Worm (Caenorhabditis elegans) whole organism, mixed stage, embryonic: ENCODE data around the gene srd-47.

ENCODE experiments used
- bed-3 ChIP-seq: fragments of 200-800 bp; sonication (Bioruptor generic); optimal IDR thresholded peaks from 3 replicates; lab custom pipeline; 2018; ENCODE audit warnings: mild to moderate bottlenecking, missing genetic modification characterization, moderate library complexity, missing compliant biosample characterization
- blmp-1 ChIP-seq: fragments of 150-350 bp; optimal IDR thresholded peaks from 2 replicates; lab custom pipeline; 2014; ENCODE audit warnings: missing biosample characterization, missing genetic modification characterization
- ceh-43 ChIP-seq: fragments of 200-800 bp; sonication (Bioruptor generic); optimal IDR thresholded peaks from 2 replicates; lab custom pipeline; 2018; ENCODE audit warnings: mild to moderate bottlenecking, missing genetic modification characterization, moderate library complexity, missing compliant biosample characterization
- elt-1 ChIP-seq: sonication (generic microtip); optimal IDR thresholded peaks from 2 replicates; lab custom pipeline; 2017; ENCODE audit warnings: missing genetic modification characterization, mild to moderate bottlenecking, missing compliant biosample characterization, antibody characterized with exemption, moderate library complexity, borderline replicate concordance; ENCODE audit not compliant: insufficient read depth
- elt-3 ChIP-seq: fragments of 150-350 bp; optimal IDR thresholded peaks from 2 replicates; lab custom pipeline; 2014; ENCODE audit warnings: missing biosample characterization, missing genetic modification characterization
- flh-1 ChIP-seq: fragments of 200-800 bp; sonication (Bioruptor generic); optimal IDR thresholded peaks from 2 replicates; lab custom pipeline; 2018; ENCODE audit warnings: mild to moderate bottlenecking, missing genetic modification characterization, moderate library complexity, missing compliant biosample characterization
- hlh-1 ChIP-seq: fragments of 150-350 bp; optimal IDR thresholded peaks from 2 replicates; lab custom pipeline; 2014; ENCODE audit warnings: missing biosample characterization, missing genetic modification reagents, missing genetic modification characterization
- lin-13 ChIP-seq: fragments of 150-350 bp; optimal IDR thresholded peaks from 2 replicates; lab custom pipeline; 2014; ENCODE audit warnings: missing biosample characterization, missing genetic modification characterization
- lin-32 ChIP-seq: fragments of 200-800 bp; sonication (Bioruptor generic); optimal IDR thresholded peaks from 2 replicates; lab custom pipeline; 2018; ENCODE audit warnings: mild to moderate bottlenecking, missing genetic modification characterization, missing compliant biosample characterization
- mab-5 ChIP-seq: fragments of 150-350 bp; optimal IDR thresholded peaks from 2 replicates; lab custom pipeline; 2014; ENCODE audit warnings: missing biosample characterization, missing genetic modification characterization
- nhr-2 ChIP-seq: fragments of 150-350 bp; optimal IDR thresholded peaks from 2 replicates; lab custom pipeline; 2014; ENCODE audit warnings: missing biosample characterization, missing genetic modification characterization
- nhr-237 ChIP-seq: fragments of 150-350 bp; optimal IDR thresholded peaks from 2 replicates; lab custom pipeline; 2014; ENCODE audit warnings: missing biosample characterization, missing genetic modification characterization
- nhr-28 ChIP-seq: fragments of 150-350 bp; optimal IDR thresholded peaks from 2 replicates; lab custom pipeline; 2014; ENCODE audit warnings: missing biosample characterization, missing genetic modification characterization
- nhr-76 ChIP-seq: sonication (generic microtip); optimal IDR thresholded peaks from 2 replicates; lab custom pipeline; 2017; ENCODE audit warnings: missing biosample characterization, missing genetic modification characterization
- sem-2 ChIP-seq: fragments of 200-800 bp; sonication (Bioruptor generic); optimal IDR thresholded peaks from 2 replicates; lab custom pipeline; 2018; ENCODE audit warnings: mild to moderate bottlenecking, missing genetic modification characterization, missing compliant biosample characterization
- sptf-1 ChIP-seq: sonication (generic microtip); optimal IDR thresholded peaks from 2 replicates; lab custom pipeline; 2017; ENCODE audit warnings: mild to moderate bottlenecking, missing genetic modification characterization, moderate library complexity, missing compliant biosample characterization
- unc-120 ChIP-seq: sonication (generic microtip); optimal IDR thresholded peaks from 2 replicates; lab custom pipeline; 2017; ENCODE audit warnings: missing genetic modification characterization, missing compliant biosample characterization; ENCODE audit not compliant: poor library complexity, severe bottlenecking
- unc-39 ChIP-seq: fragments of 150-350 bp; optimal IDR thresholded peaks from 2 replicates; lab custom pipeline; 2014; ENCODE audit warnings: missing biosample characterization, missing genetic modification characterization
- unc-62 ChIP-seq: fragments of 150-350 bp; optimal IDR thresholded peaks from 2 replicates; lab custom pipeline; 2014; ENCODE audit warnings: missing biosample characterization, missing genetic modification reagents, missing genetic modification characterization
- zip-8 ChIP-seq: fragments of 150-350 bp; optimal IDR thresholded peaks from 2 replicates; lab custom pipeline; 2014; ENCODE audit warnings: missing biosample characterization, missing genetic modification characterization

The srd-47 gene

ce11 chrX:12378293-12378692 lies 44.9 kb downstream of the srd-47 start, which contains the start of gene glb-13:
glb-13 (minus strand) TSS chrX:12378393.
- no peak for TF ChIP-seq zip-8 (tag; lab: Kevin White, UChicago)
- TF ChIP-seq lin-13 (tag; lab: Kevin White, UChicago), result no peak
- no peak for TF ChIP-seq sem-2 (GFP tag; lab: Kevin White, UChicago)
- TF ChIP-seq nhr-2 (tag; lab: Kevin White, UChicago), result no peak
- no peak for TF ChIP-seq unc-39 (tag; lab: Kevin White, UChicago)
- no peak for TF ChIP-seq bed-3
- TF ChIP-seq ceh-43 (GFP tag; lab: Kevin White, UChicago), result no peak
- TF ChIP-seq sptf-1, result no peak
- TF ChIP-seq nhr-28, result no peak
- no peak for TF ChIP-seq elt-3 (tag; lab: Kevin White, UChicago)
- TF ChIP-seq nhr-237 (tag; lab: Kevin White, UChicago), result no peak
- no peak for TF ChIP-seq lin-32
- no peak for TF ChIP-seq flh-1
- no peak for TF ChIP-seq nhr-76 (tag; lab: Kevin White, UChicago)
- no peak for TF ChIP-seq mab-5 (tag; lab: Kevin White, UChicago)
- TF ChIP-seq unc-62 (GFP tag; lab: Kevin White, UChicago), result no peak
- TF ChIP-seq blmp-1 (tag; lab: Kevin White, UChicago), result no peak
- TF ChIP-seq hlh-1 (tag; lab: Kevin White, UChicago), result no peak
- no peak for TF ChIP-seq elt-1 (tag; lab: Kevin White, UChicago)
- no peak for TF ChIP-seq unc-120
